Worm (Caenorhabditis elegans): Measurements from ENCODE around the gene mif-2.

DNA sequence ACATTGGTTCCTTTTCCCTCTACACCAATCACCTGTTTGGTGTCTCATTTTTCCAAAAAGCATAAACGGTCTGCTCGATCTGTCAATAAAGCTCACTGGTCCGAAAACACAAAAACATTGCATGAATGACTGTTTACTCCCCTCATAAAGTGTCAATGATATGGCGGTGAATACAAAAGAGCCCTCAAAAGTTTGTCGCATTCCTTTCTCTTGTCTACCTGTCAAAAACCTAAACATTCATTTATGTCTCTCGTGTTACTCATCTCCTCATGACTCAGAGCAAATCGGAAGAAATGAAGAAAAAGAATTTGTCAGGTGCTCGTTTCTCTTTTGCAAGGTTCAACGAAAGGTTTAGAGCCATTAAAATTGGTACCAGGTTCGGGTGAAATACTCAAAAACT is 27.0 kb downstream of the mif-2 start:
- no peak for TF ChIP-seq nhr-12 (tag; optimal IDR thresholded peaks at IDR 0.05)
- TF ChIP-seq nhr-28 (tag; optimal IDR thresholded peaks at IDR 0.05): no peak
- no peak for TF ChIP-seq M03D4.4 (tag; optimal IDR thresholded peaks at IDR 0.05)
- TF ChIP-seq nhr-237 (tag; optimal IDR thresholded peaks at IDR 0.05): no peak
- TF ChIP-seq nhr-76 (tag; optimal IDR thresholded peaks at IDR 0.05): no peak
- no peak for TF ChIP-seq unc-62 (GFP tag; optimal IDR thresholded peaks at IDR 0.05)
- TF ChIP-seq unc-120 (tag; optimal IDR thresholded peaks at IDR 0.05; ENCODE audit: poor library complexity, severe bottlenecking): no peak
- no peak for TF ChIP-seq sptf-1 (tag; optimal IDR thresholded peaks at IDR 0.05)
- TF ChIP-seq ztf-11 (tag; optimal IDR thresholded peaks at IDR 0.05): no peak
- no peak for TF ChIP-seq elt-1 (tag; optimal IDR thresholded peaks at IDR 0.05; ENCODE audit: borderline replicate concordance, insufficient read depth)
- TF ChIP-seq ces-1 (GFP tag; optimal IDR thresholded peaks at IDR 0.05): no peak
- no peak for TF ChIP-seq sem-2 (GFP tag; optimal IDR thresholded peaks at IDR 0.05)

All from whole organism, mixed stage, embryonic.